Fruit fly (Drosophila melanogaster): Measurements from ENCODE around the gene Esp.

Gene Esp

dm6 chr3R:24810844-24811625, 30.7 kb upstream of the Esp start (continued):
- TF ChIP-seq CG4854 (GFP tag; optimal IDR thresholded peaks at IDR 0.05) (peak; percentile 76), CG14050 (GFP tag; IDR thresholded peaks at IDR 0.05) (peak; percentile 74), Antp (GFP tag; optimal IDR thresholded peaks at IDR 0.05) (peak; percentile 79), CG10147 (GFP tag; optimal IDR thresholded peaks at IDR 0.05) (peak; percentile 68), CG18619 (GFP tag; optimal IDR thresholded peaks at IDR 0.05) (peak; percentile 86), chm (GFP tag; IDR thresholded peaks at IDR 0.05) (peak; percentile 90), CG42726 (GFP tag; IDR thresholded peaks at IDR 0.05; ENCODE audit: partially characterized antibody) (no peak), CHES-1-like (GFP tag; optimal IDR thresholded peaks at IDR 0.05) (peak; percentile 82), Side (GFP tag; optimal IDR thresholded peaks at IDR 0.05) (peak; percentile 78), CG5180 (GFP tag; optimal IDR thresholded peaks at IDR 0.05) (no peak), Spps (tag; optimal IDR thresholded peaks at IDR 0.05) (peak; percentile 47), CG9876 (GFP tag; optimal IDR thresholded peaks at IDR 0.05) (peak; percentile 50), Kr (GFP tag; optimal IDR thresholded peaks at IDR 0.05) (no peak), sd (tag; optimal IDR thresholded peaks at IDR 0.05) (peak; percentile 84), CG16863 (GFP tag; optimal IDR thresholded peaks at IDR 0.05) (peak; percentile 85), tna (GFP tag; IDR thresholded peaks at IDR 0.05; ENCODE audit: partially characterized antibody) (no peak), CG17385 (GFP tag; optimal IDR thresholded peaks at IDR 0.05) (peak; percentile 89), C15 (GFP tag; IDR thresholded peaks at IDR 0.05) (peak; percentile 83), Sry-β (GFP tag; optimal IDR thresholded peaks at IDR 0.05) (no peak), CG11560 (tag; IDR thresholded peaks at IDR 0.05) (peak; percentile 76; the same call in 2 of the 3 replicates), Poxn (GFP tag; IDR thresholded peaks at IDR 0.05) (peak; percentile 60; the same call in 1 of the 2 replicates), CG33557 (GFP tag; optimal IDR thresholded peaks at IDR 0.05) (no peak), otp (GFP tag; IDR thresholded peaks at IDR 0.05) (peak; percentile 85), bbx (GFP tag; IDR thresholded peaks at IDR 0.05; ENCODE audit: partially characterized antibody) (no peak), CG4282 (GFP tag; optimal IDR thresholded peaks at IDR 0.05) (peak; percentile 57), Blimp-1 (GFP tag; optimal IDR thresholded peaks at IDR 0.05) (peak; percentile 81), oc (tag; optimal IDR thresholded peaks at IDR 0.05) (peak; percentile 89), z (GFP tag; IDR thresholded peaks at IDR 0.05) (0 out of 3 replicates have a peak, but pooled peaks have one; percentile 18), CG5953 (GFP tag; IDR thresholded peaks at IDR 0.05) (peak; percentile 91), Dll (GFP tag; IDR thresholded peaks at IDR 0.05; ENCODE audit: partially characterized antibody) (no peak), dpn (GFP tag; optimal IDR thresholded peaks at IDR 0.05) (peak; percentile 84 to 93), CkIIα-i1 (GFP tag; IDR thresholded peaks at IDR 0.05) (0 out of 2 replicates have a peak, but pooled peaks have one; percentile 24), lov (optimal IDR thresholded peaks at IDR 0.05) (no peak), lov (GFP tag; IDR thresholded peaks at IDR 0.05) (peak; percentile 73; the same call in 2 of the 3 replicates), Ravus (GFP tag; IDR thresholded peaks at IDR 0.05) (peak; percentile 65), E2f2 (GFP tag; IDR thresholded peaks at IDR 0.05) (peak; percentile 66), ase (GFP tag; IDR thresholded peaks at IDR 0.05) (peak; percentile 90), gcm (GFP tag; optimal IDR thresholded peaks at IDR 0.05) (peak; percentile 82), Atf6 (GFP tag; IDR thresholded peaks at IDR 0.05) (peak; percentile 94), ERR (GFP tag; optimal IDR thresholded peaks at IDR 0.05) (peak; percentile 86), CG3838 (GFP tag; optimal IDR thresholded peaks at IDR 0.05) (peak; percentile 42), fd102C (GFP tag; optimal IDR thresholded peaks at IDR 0.05) (no peak), CG17328 (GFP tag; IDR thresholded peaks at IDR 0.05) (peak; percentile 86), HLH4C (GFP tag; IDR thresholded peaks at IDR 0.05; ENCODE audit: partially characterized antibody) (no peak), B-H2 (GFP tag; optimal IDR thresholded peaks at IDR 0.05) (peak; percentile 80), Nf-YA (GFP tag; IDR thresholded peaks at IDR 0.05) (peak; percentile 82), CG7271 (tag; optimal IDR thresholded peaks at IDR 0.05) (no peak), da (GFP tag; optimal IDR thresholded peaks at IDR 0.05) (peak; percentile 68), nom (GFP tag; optimal IDR thresholded peaks at IDR 0.05) (peak; percentile 19)
